Fruit fly (Drosophila melanogaster): ENCODE results near the gene mei-P26.

dm6 chrX:9195311-9195710 lies 32.3 kb downstream of the mei-P26 start:
- TF ChIP-seq Dll (optimal IDR thresholded peaks at IDR 0.05) = no peak
- TF ChIP-seq pan (optimal IDR thresholded peaks at IDR 0.05) = no peak
- TF ChIP-seq usp (GFP tag; optimal IDR thresholded peaks at IDR 0.05) = no peak
- TF ChIP-seq psq (optimal IDR thresholded peaks at IDR 0.05) = no peak
- TF ChIP-seq CG8478 (optimal IDR thresholded peaks at IDR 0.05) = no peak
